Fruit fly (Drosophila melanogaster) whole organism, embryonic: Measurements from ENCODE around the gene GC.

Source experiments
- Antp ChIP-seq: fragments of 200-800 bp; sonication (Bioruptor generic); optimal IDR thresholded peaks from 3 replicates; lab custom pipeline; 2016; ENCODE audit warnings: missing biosample characterization, missing genetic modification characterization
- BEAF-32 ChIP-seq: fragments of 200-800 bp; sonication (Bioruptor generic); optimal IDR thresholded peaks from 3 replicates; lab custom pipeline; 2017; ENCODE audit warnings: missing biosample characterization, missing genetic modification characterization, mild to moderate bottlenecking, moderate library complexity, missing genetic modification reagents
- CG12769 ChIP-seq: fragments of 200-800 bp; sonication (Bioruptor generic); optimal IDR thresholded peaks from 2 replicates; lab custom pipeline; 2019; ENCODE audit warnings: missing biosample characterization, mild to moderate bottlenecking, missing genetic modification characterization, moderate library complexity
- CG14441 ChIP-seq: fragments of 200-800 bp; sonication (Bioruptor generic); IDR thresholded peaks from 2 replicates; pipeline ENCODE4 v1.3.6; 2022; ENCODE audit warnings: missing biosample characterization, missing genetic modification characterization
- CG17359 ChIP-seq: fragments of 200-800 bp; sonication (Bioruptor generic); optimal IDR thresholded peaks from 3 replicates; lab custom pipeline; 2018; ENCODE audit warnings: missing biosample characterization, mild to moderate bottlenecking, missing genetic modification characterization, moderate library complexity
- CG18764 ChIP-seq: fragments of 200-800 bp; sonication (Bioruptor generic); optimal IDR thresholded peaks from 3 replicates; lab custom pipeline; 2016; ENCODE audit warnings: missing biosample characterization, missing genetic modification characterization
- CG2678 ChIP-seq: fragments of 200-800 bp; sonication (Bioruptor generic); optimal IDR thresholded peaks from 3 replicates; lab custom pipeline; 2019; ENCODE audit warnings: missing biosample characterization, mild to moderate bottlenecking, missing genetic modification characterization, moderate library complexity
- CG31224 ChIP-seq: fragments of 200-800 bp; sonication (Bioruptor generic); IDR thresholded peaks from 2 replicates; pipeline ENCODE4 v1.3.6; 2022; ENCODE audit warnings: missing biosample characterization, missing genetic modification characterization
- CG33213 ChIP-seq: fragments of 200-800 bp; sonication (Bioruptor generic); optimal IDR thresholded peaks from 3 replicates; lab custom pipeline; 2016; ENCODE audit warnings: missing biosample characterization, missing genetic modification characterization
- CG34376 ChIP-seq: fragments of 200-800 bp; sonication (Bioruptor generic); optimal IDR thresholded peaks from 2 replicates; lab custom pipeline; 2018; ENCODE audit warnings: missing biosample characterization, mild to moderate bottlenecking, missing genetic modification characterization
- CG3847 ChIP-seq: fragments of 200-800 bp; sonication (Bioruptor generic); IDR thresholded peaks from 2 replicates; pipeline ENCODE4 v1.3.6; 2022; ENCODE audit warnings: missing biosample characterization, missing genetic modification characterization
- CG6683 ChIP-seq: fragments of 200-800 bp; sonication (Bioruptor generic); optimal IDR thresholded peaks from 2 replicates; lab custom pipeline; 2017; ENCODE audit warnings: missing biosample characterization, mild to moderate bottlenecking, missing genetic modification characterization, missing genetic modification reagents
- CG7372 ChIP-seq: fragments of 200-800 bp; sonication (Bioruptor generic); IDR thresholded peaks from 2 replicates; pipeline ENCODE4 v1.3.6; 2022; ENCODE audit warnings: missing biosample characterization, missing genetic modification characterization
- CHES-1-like ChIP-seq: fragments of 200-800 bp; sonication (Bioruptor generic); optimal IDR thresholded peaks from 2 replicates; lab custom pipeline; 2016; ENCODE audit warnings: missing biosample characterization, missing genetic modification characterization
- D19A ChIP-seq: fragments of 200-800 bp; optimal IDR thresholded peaks from 3 replicates; lab custom pipeline; 2019; ENCODE audit warnings: missing biosample characterization, mild to moderate bottlenecking, missing genetic modification characterization, moderate library complexity
- Dad ChIP-seq: fragments of 200-800 bp; sonication (Bioruptor generic); optimal IDR thresholded peaks from 3 replicates; lab custom pipeline; 2016; ENCODE audit warnings: missing biosample characterization, missing genetic modification characterization
- Fer1 ChIP-seq: fragments of 200-800 bp; sonication (Bioruptor generic); optimal IDR thresholded peaks from 2 replicates; lab custom pipeline; 2017; ENCODE audit warnings: missing biosample characterization, mild to moderate bottlenecking, missing genetic modification characterization
- H2.0 ChIP-seq: fragments of 200-800 bp; sonication (Bioruptor generic); IDR thresholded peaks from 2 replicates; pipeline ENCODE4 v1.3.6; 2022; ENCODE audit warnings: missing biosample characterization, missing genetic modification characterization
- HmgD ChIP-seq: fragments of 200-800 bp; sonication (Bioruptor generic); optimal IDR thresholded peaks from 3 replicates; lab custom pipeline; 2016; ENCODE audit warnings: missing biosample characterization, missing genetic modification characterization
- Hr78 ChIP-seq, 2 experiments: fragments of 200-800 bp in 1 of 2; fragments of >200 bp in 1 of 2; sonication (Bioruptor generic) in 1 of 2; optimal IDR thresholded peaks; 2 replicates each; lab custom pipeline; 2017 to 2019; ENCODE audit warnings: missing biosample characterization in 2 of 2, missing genetic modification characterization in 2 of 2, mild to moderate bottlenecking in 1 of 2, moderate library complexity in 1 of 2
- Kr ChIP-seq: fragments of 200-800 bp; sonication (Bioruptor generic); optimal IDR thresholded peaks from 2 replicates; lab custom pipeline; 2017; ENCODE audit warnings: missing biosample characterization, mild to moderate bottlenecking, missing genetic modification characterization
- Mrtf ChIP-seq: fragments of 200-800 bp; sonication (Bioruptor generic); IDR thresholded peaks from 3 replicates; pipeline ENCODE4 v1.3.6; 2022; ENCODE audit warnings: missing biosample characterization, missing genetic modification characterization
- NC2β ChIP-seq: fragments of 200-800 bp; sonication (Bioruptor generic); optimal IDR thresholded peaks from 2 replicates; lab custom pipeline; 2016; ENCODE audit warnings: missing biosample characterization, missing genetic modification characterization
- Sox100B ChIP-seq: fragments of 200-800 bp; sonication (Bioruptor generic); optimal IDR thresholded peaks from 3 replicates; lab custom pipeline; 2018; ENCODE audit warnings: missing biosample characterization, mild to moderate bottlenecking, missing genetic modification characterization
- Spps ChIP-seq: fragments of 200-800 bp; sonication (Bioruptor generic); optimal IDR thresholded peaks from 2 replicates; lab custom pipeline; 2018; ENCODE audit warnings: missing biosample characterization, mild to moderate bottlenecking, missing genetic modification characterization
- abd-A ChIP-seq: fragments of 200-800 bp; sonication (Bioruptor generic); optimal IDR thresholded peaks from 3 replicates; lab custom pipeline; 2019; ENCODE audit warnings: missing biosample characterization, mild to moderate bottlenecking, missing genetic modification characterization, moderate library complexity
- amos ChIP-seq: fragments of 200-800 bp; sonication (Bioruptor generic); IDR thresholded peaks from 2 replicates; pipeline ENCODE4 v1.3.6; 2022; ENCODE audit warnings: missing biosample characterization, missing genetic modification characterization; ENCODE audit not compliant: partially characterized antibody
- ara ChIP-seq: fragments of 200-800 bp; sonication (Bioruptor generic); IDR thresholded peaks from 2 replicates; pipeline ENCODE4 v1.3.6; 2022; ENCODE audit warnings: missing biosample characterization, missing genetic modification characterization
- ase ChIP-seq: fragments of 200-800 bp; sonication (Bioruptor generic); IDR thresholded peaks from 3 replicates; pipeline ENCODE4 v1.3.6; 2022; ENCODE audit warnings: missing biosample characterization, missing genetic modification characterization
- bcd ChIP-seq: fragments of 200-800 bp; sonication (Bioruptor generic); optimal IDR thresholded peaks from 2 replicates; lab custom pipeline; 2017; ENCODE audit warnings: missing biosample characterization, mild to moderate bottlenecking, missing genetic modification characterization
- bsh ChIP-seq, 2 experiments: fragments of 200-800 bp; sonication (Bioruptor generic); optimal IDR thresholded peaks; 2 replicates each; lab custom pipeline; 2017 to 2018; ENCODE audit warnings: mild to moderate bottlenecking in 2 of 2, missing biosample characterization in 2 of 2, missing genetic modification characterization in 2 of 2, moderate library complexity in 1 of 2
- crc ChIP-seq: fragments of 200-800 bp; sonication (Bioruptor generic); optimal IDR thresholded peaks from 2 replicates; lab custom pipeline; 2016; ENCODE audit warnings: missing biosample characterization, missing genetic modification characterization
- croc ChIP-seq: fragments of 200-800 bp; sonication (Bioruptor generic); conservative IDR thresholded peaks from 3 replicates; pipeline ENCODE4 v1.3.6; 2022; ENCODE audit warnings: missing biosample characterization, missing genetic modification characterization
- crp ChIP-seq, 2 experiments: fragments of 200-800 bp; sonication (Bioruptor generic); optimal IDR thresholded peaks; 2 replicates in 1 of 2; 3 replicates in 1 of 2; lab custom pipeline; 2017; ENCODE audit warnings: missing biosample characterization in 2 of 2, missing genetic modification characterization in 2 of 2, mild to moderate bottlenecking in 1 of 2, moderate library complexity in 1 of 2
- dm ChIP-seq: fragments of 200-800 bp; sonication (Bioruptor generic); optimal IDR thresholded peaks from 3 replicates; lab custom pipeline; 2016; ENCODE audit warnings: missing biosample characterization, missing genetic modification characterization
- ems ChIP-seq: fragments of 200-800 bp; sonication (Bioruptor generic); optimal IDR thresholded peaks from 3 replicates; lab custom pipeline; 2016; ENCODE audit warnings: missing biosample characterization, missing genetic modification characterization
- gem ChIP-seq: fragments of 200-800 bp; sonication (Bioruptor generic); optimal IDR thresholded peaks from 2 replicates; lab custom pipeline; 2019; ENCODE audit warnings: missing biosample characterization, mild to moderate bottlenecking, missing genetic modification characterization, moderate library complexity
- grn ChIP-seq: fragments of 200-800 bp; sonication (Bioruptor generic); optimal IDR thresholded peaks from 3 replicates; lab custom pipeline; 2017; ENCODE audit warnings: missing biosample characterization, missing genetic modification characterization
- lilli ChIP-seq: fragments of 200-800 bp; sonication (Bioruptor generic); optimal IDR thresholded peaks from 3 replicates; lab custom pipeline; 2016; ENCODE audit warnings: missing biosample characterization, missing genetic modification characterization
- oc ChIP-seq: fragments of 200-800 bp; sonication (Bioruptor generic); optimal IDR thresholded peaks from 2 replicates; lab custom pipeline; 2018; ENCODE audit warnings: missing biosample characterization, mild to moderate bottlenecking, missing genetic modification characterization, moderate library complexity
- onecut ChIP-seq: fragments of 200-800 bp; sonication (Bioruptor generic); IDR thresholded peaks from 2 replicates; pipeline ENCODE4 v1.3.6; 2022; ENCODE audit warnings: missing biosample characterization, missing genetic modification characterization
- otp ChIP-seq: fragments of 200-800 bp; sonication (Bioruptor generic); IDR thresholded peaks from 3 replicates; pipeline ENCODE4, ENCODE4 v1.3.6; 2022; ENCODE audit warnings: missing biosample characterization, missing genetic modification characterization
- pita ChIP-seq: fragments of 200-800 bp; sonication (Bioruptor generic); optimal IDR thresholded peaks from 2 replicates; lab custom pipeline; 2017; ENCODE audit warnings: missing biosample characterization, mild to moderate bottlenecking, missing genetic modification characterization
- ranshi ChIP-seq: fragments of 200-800 bp; sonication (Bioruptor generic); IDR thresholded peaks from 2 replicates; pipeline ENCODE4 v1.3.6; 2022; ENCODE audit warnings: missing biosample characterization, missing genetic modification characterization
- sd ChIP-seq: fragments of 200-800 bp; sonication (Bioruptor generic); optimal IDR thresholded peaks from 3 replicates; lab custom pipeline; 2018; ENCODE audit warnings: missing biosample characterization, mild to moderate bottlenecking, missing genetic modification characterization, moderate library complexity
- stc ChIP-seq: fragments of 200-800 bp; sonication (Bioruptor generic); IDR thresholded peaks from 2 replicates; pipeline ENCODE4 v1.3.6; 2022; ENCODE audit warnings: missing biosample characterization, missing genetic modification characterization
- vnd ChIP-seq: fragments of 200-800 bp; sonication (Bioruptor generic); IDR thresholded peaks from 3 replicates; pipeline ENCODE4 v1.3.6; 2022; ENCODE audit warnings: missing biosample characterization, missing genetic modification characterization; ENCODE audit not compliant: partially characterized antibody
- vvl ChIP-seq: fragments of 200-800 bp; sonication (Bioruptor generic); IDR thresholded peaks from 2 replicates; pipeline ENCODE4 v1.3.6; 2022; ENCODE audit warnings: missing biosample characterization, missing genetic modification characterization

Gene GC

DNA sequence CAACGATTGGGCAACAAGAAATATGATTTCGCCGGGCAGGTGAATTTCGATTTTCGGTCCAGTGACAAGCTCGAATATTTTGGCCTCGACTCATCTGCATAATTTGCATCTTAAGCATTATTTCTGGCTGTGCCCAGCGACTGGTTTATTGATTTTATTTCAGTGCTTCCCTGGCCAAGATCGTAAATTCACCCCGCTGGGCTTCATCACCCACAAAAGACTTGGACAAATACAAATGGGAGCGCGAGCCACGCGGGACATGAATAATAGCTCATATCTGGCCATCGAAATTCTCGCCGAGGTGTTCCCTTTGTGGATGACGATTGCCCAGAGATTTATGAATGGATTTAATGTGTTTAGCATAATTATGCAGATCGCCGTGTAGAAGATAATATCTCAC is 46.1 kb upstream of the GC start:
- peak; percentile 65 for TF ChIP-seq sd (tag; lab: Kevin White, UChicago)
- no peak for TF ChIP-seq gem (tag; lab: Kevin White, UChicago)
- TF ChIP-seq Spps (tag; lab: Kevin White, UChicago): no peak
- TF ChIP-seq Hr78 (GFP tag; optimal IDR thresholded peaks at IDR 0.05; lab: Kevin White, UChicago): no peak
- no peak for TF ChIP-seq bcd (GFP tag; lab: Kevin White, UChicago)
- TF ChIP-seq vvl: peak; percentile 76
- TF ChIP-seq pita: no peak
- TF ChIP-seq CG7372 (GFP tag; lab: Robert Waterston, UW): no peak
- TF ChIP-seq grn (GFP tag; lab: Kevin White, UChicago): peak; percentile 74
- TF ChIP-seq ara (GFP tag; lab: Robert Waterston, UW): no peak
- no peak for TF ChIP-seq bsh (GFP tag; optimal IDR thresholded peaks at IDR 0.05; lab: Kevin White, UChicago)
- TF ChIP-seq CG33213 (GFP tag; lab: Kevin White, UChicago): no peak
- no peak for TF ChIP-seq vnd (GFP tag; lab: Robert Waterston, UW)
- no peak for TF ChIP-seq H2.0
- TF ChIP-seq CG12769: peak; percentile 53
- no peak for TF ChIP-seq CG17359 (tag; lab: Kevin White, UChicago)
- no peak for TF ChIP-seq stc
- no peak for TF ChIP-seq Antp (GFP tag; lab: Kevin White, UChicago)
- no peak for TF ChIP-seq dm (GFP tag; lab: Kevin White, UChicago)
- no peak for TF ChIP-seq ems
- TF ChIP-seq ase (GFP tag; lab: Robert Waterston, UW): no peak
- no peak for TF ChIP-seq croc (GFP tag; lab: Robert Waterston, UW)
- TF ChIP-seq crc: no peak
- TF ChIP-seq CG3847 (GFP tag; lab: Robert Waterston, UW): no peak
- no peak for TF ChIP-seq CG18764 (GFP tag; lab: Kevin White, UChicago)
- TF ChIP-seq CHES-1-like (GFP tag; lab: Kevin White, UChicago): no peak
- no peak for TF ChIP-seq CG6683 (GFP tag; lab: Kevin White, UChicago)
- no peak for TF ChIP-seq amos (GFP tag; lab: Robert Waterston, UW)
- TF ChIP-seq D19A (tag; lab: Kevin White, UChicago): no peak
- peak; percentile 78 for TF ChIP-seq abd-A (tag; lab: Kevin White, UChicago)
- no peak for TF ChIP-seq lilli (GFP tag; lab: Kevin White, UChicago)
- no peak for TF ChIP-seq crp (GFP tag; optimal IDR thresholded peaks at IDR 0.05; lab: Kevin White, UChicago)
- TF ChIP-seq Sox100B (GFP tag; lab: Kevin White, UChicago): no peak
- no peak for TF ChIP-seq otp
- TF ChIP-seq NC2β (GFP tag; lab: Kevin White, UChicago): no peak
- TF ChIP-seq HmgD (GFP tag; lab: Kevin White, UChicago): no peak
- no peak for TF ChIP-seq CG31224 (GFP tag; lab: Robert Waterston, UW)
- TF ChIP-seq BEAF-32 (GFP tag; lab: Kevin White, UChicago): no peak
- no peak for TF ChIP-seq Fer1
- TF ChIP-seq onecut: peak; percentile 67
- no peak for TF ChIP-seq Kr (GFP tag; lab: Kevin White, UChicago)
- TF ChIP-seq Dad: no peak
- TF ChIP-seq CG34376 (GFP tag; lab: Kevin White, UChicago): no peak
- TF ChIP-seq oc (tag; lab: Kevin White, UChicago): peak; percentile 37
- no peak for TF ChIP-seq ranshi (GFP tag; lab: Robert Waterston, UW)
- no peak for TF ChIP-seq CG2678 (tag; lab: Kevin White, UChicago)
- no peak for TF ChIP-seq Mrtf (GFP tag; lab: Robert Waterston, UW)
- no peak for TF ChIP-seq CG14441
